Worm (Caenorhabditis elegans): ENCODE results near the gene asm-2.

The asm-2 gene

ce11 chrX:11351856-11352255 lies 27.8 kb upstream of the asm-2 start, which contains the start of gene pgp-3:
Gene pgp-3, plus strand, starts transcription at chrX:11352156.
- TF ChIP-seq ztf-22 (GFP tag; optimal IDR thresholded peaks at IDR 0.05): no peak
- TF ChIP-seq nhr-80 (tag; optimal IDR thresholded peaks at IDR 0.05): no peak
- TF ChIP-seq D2030.7 (GFP tag; IDR thresholded peaks at IDR 0.05): no peak
- TF ChIP-seq egrh-3 (GFP tag; IDR thresholded peaks at IDR 0.05): no peak
- TF ChIP-seq lir-1 (GFP tag; conservative IDR thresholded peaks at IDR 0.05): no peak
- TF ChIP-seq madf-6 (GFP tag; IDR thresholded peaks at IDR 0.05): no peak
- no peak for TF ChIP-seq lin-40 (tag; optimal IDR thresholded peaks at IDR 0.05)
- TF ChIP-seq ztf-6 (GFP tag; IDR thresholded peaks at IDR 0.05): no peak

ce11 chrX:11351288-11351687 lies 27.2 kb upstream of the asm-2 start:
- TF ChIP-seq nhr-80 (tag; optimal IDR thresholded peaks at IDR 0.05): peak; percentile 56
- no peak for TF ChIP-seq akir-1 (GFP tag; optimal IDR thresholded peaks at IDR 0.05)
- no peak for TF ChIP-seq Y95B8A.8 (GFP tag; IDR thresholded peaks at IDR 0.05)

ce11 chrX:11346155-11346554 lies 22.1 kb upstream of the asm-2 start, which contains the start of gene oct-2:
Gene oct-2, plus strand, starts transcription at chrX:11346455.
- no peak for TF ChIP-seq Y95B8A.8 (GFP tag; IDR thresholded peaks at IDR 0.05)
- no peak for TF ChIP-seq hsf-1 (GFP tag; IDR thresholded peaks at IDR 0.05)
- no peak for TF ChIP-seq mxl-1 (tag; optimal IDR thresholded peaks at IDR 0.05)
- no peak for TF ChIP-seq ceh-100 (GFP tag; IDR thresholded peaks at IDR 0.05)
- no peak for TF ChIP-seq Y56A3A.18 (GFP tag; IDR thresholded peaks at IDR 0.05)
- no peak for TF ChIP-seq hrde-1 (tag; optimal IDR thresholded peaks at IDR 0.05; ENCODE audit: borderline replicate concordance)
- TF ChIP-seq madf-8 (GFP tag; conservative IDR thresholded peaks at IDR 0.05): no peak
- TF ChIP-seq dpff-1 (tag; optimal IDR thresholded peaks at IDR 0.05): no peak
- no peak for TF ChIP-seq mes-4 (tag; optimal IDR thresholded peaks at IDR 0.05)
- TF ChIP-seq akir-1 (GFP tag; optimal IDR thresholded peaks at IDR 0.05): no peak
- no peak for TF ChIP-seq unc-62 (GFP tag; optimal IDR thresholded peaks at IDR 0.05)
- TF ChIP-seq F57A8.1 (GFP tag; optimal IDR thresholded peaks at IDR 0.05): no peak
- no peak for TF ChIP-seq F39B2.1 (GFP tag; IDR thresholded peaks at IDR 0.05)

ce11 chrX:11345471-11345870 lies 21.4 kb upstream of the asm-2 start:
- TF ChIP-seq rcor-1 (GFP tag; IDR thresholded peaks at IDR 0.05) (no peak), nhr-80 (tag; optimal IDR thresholded peaks at IDR 0.05) (peak; percentile 8)

ce11 chrX:11344899-11345298 lies 20.8 kb upstream of the asm-2 start:
- no peak for TF ChIP-seq D2030.7 (GFP tag; IDR thresholded peaks at IDR 0.05)
- TF ChIP-seq F57A8.1 (GFP tag; optimal IDR thresholded peaks at IDR 0.05): no peak
- TF ChIP-seq chd-7 (tag; optimal IDR thresholded peaks at IDR 0.05): no peak
- TF ChIP-seq Y67H2A.10 (GFP tag; conservative IDR thresholded peaks at IDR 0.05): no peak
- TF ChIP-seq egl-18 (GFP tag; IDR thresholded peaks at IDR 0.05): no peak
- no peak for TF ChIP-seq unc-130 (GFP tag; optimal IDR thresholded peaks at IDR 0.05)
- no peak for TF ChIP-seq Y53G8AR.9 (GFP tag; conservative IDR thresholded peaks at IDR 0.05)

ce11 chrX:11340478-11340877 lies 16.4 kb upstream of the asm-2 start:
- peak; percentile 17 for TF ChIP-seq nhr-80 (tag; optimal IDR thresholded peaks at IDR 0.05)
- no peak for TF ChIP-seq ets-4 (GFP tag; optimal IDR thresholded peaks at IDR 0.05)

ce11 chrX:11339375-11339924 lies 15.4 kb upstream of the asm-2 start, which contains the start of gene aco-1:
Gene aco-1, plus strand, starts transcription at chrX:11339874.
- TF ChIP-seq lin-26 (GFP tag; IDR thresholded peaks at IDR 0.05) (no peak), madf-6 (GFP tag; IDR thresholded peaks at IDR 0.05) (no peak), attf-5 (GFP tag; optimal IDR thresholded peaks at IDR 0.05) (peak; percentile 28), B0035.1 (tag; optimal IDR thresholded peaks at IDR 0.05) (no peak), dox-1 (GFP tag; IDR thresholded peaks at IDR 0.05) (0 out of 2 replicates have a peak, but pooled peaks have one; percentile 35), snpc-4 (GFP tag; optimal IDR thresholded peaks at IDR 0.05) (no peak), snpc-4 (tag; optimal IDR thresholded peaks at IDR 0.05) (peak in 1 of 4 experiments; percentile 29), let-607 (tag; optimal IDR thresholded peaks at IDR 0.05) (peak in 1 of 2 experiments; percentile 33), hmg-1.2 (GFP tag; IDR thresholded peaks at IDR 0.05) (peak; percentile 3; the same call in 1 of the 2 replicates), mel-28 (tag; optimal IDR thresholded peaks at IDR 0.05; ENCODE audit: borderline replicate concordance) (no peak), nfyb-1 (GFP tag; IDR thresholded peaks at IDR 0.05) (0 out of 2 replicates have a peak, but pooled peaks have one; percentile 41), rcor-1 (GFP tag; IDR thresholded peaks at IDR 0.05) (no peak)

Measured in whole organism, young adult.